Fruit fly (Drosophila melanogaster) whole organism, embryonic: Measurements from ENCODE around the gene Smox.
A peak's percentile ranks its signal among the peaks of the same experiment; 100 is the strongest.

ENCODE experiments used
- CG10543 ChIP-seq: fragments of 200-800 bp; sonication (Bioruptor generic); optimal IDR thresholded peaks from 3 replicates; lab custom pipeline; 2017; ENCODE audit warnings: missing biosample characterization, mild to moderate bottlenecking, missing genetic modification characterization, moderate library complexity
- CG11560 ChIP-seq: fragments of 200-800 bp; sonication (Bioruptor generic); IDR thresholded peaks from 3 replicates; pipeline ENCODE4 v1.3.6; 2022; ENCODE audit warnings: missing biosample characterization, missing genetic modification characterization
- CG11723 ChIP-seq: fragments of 200-800 bp; sonication (Bioruptor generic); optimal IDR thresholded peaks from 2 replicates; lab custom pipeline; 2017; ENCODE audit warnings: missing biosample characterization, mild to moderate bottlenecking, missing genetic modification characterization
- CG12155 ChIP-seq: fragments of 200-800 bp; sonication (Bioruptor generic); optimal IDR thresholded peaks from 3 replicates; lab custom pipeline; 2016; ENCODE audit warnings: missing biosample characterization, missing genetic modification characterization
- CG12659 ChIP-seq: fragments of 200-800 bp; sonication (Bioruptor generic); optimal IDR thresholded peaks from 3 replicates; lab custom pipeline; 2017; ENCODE audit warnings: mild to moderate bottlenecking, missing biosample characterization, missing genetic modification reagents, missing genetic modification characterization
- CG14710 ChIP-seq: fragments of 200-800 bp; sonication (Bioruptor generic); optimal IDR thresholded peaks from 3 replicates; lab custom pipeline; 2019; ENCODE audit warnings: missing biosample characterization, mild to moderate bottlenecking, missing genetic modification characterization, moderate library complexity
- CG16779 ChIP-seq: fragments of 200-800 bp; sonication (Bioruptor generic); IDR thresholded peaks from 2 replicates; pipeline ENCODE4 v1.3.6; 2022; ENCODE audit warnings: missing biosample characterization, missing genetic modification characterization
- CG16815 ChIP-seq: fragments of 200-800 bp; sonication (Bioruptor generic); optimal IDR thresholded peaks from 3 replicates; lab custom pipeline; 2017; ENCODE audit warnings: missing biosample characterization, mild to moderate bottlenecking, missing genetic modification characterization
- CG18619 ChIP-seq: fragments of 200-800 bp; sonication (Bioruptor generic); optimal IDR thresholded peaks from 3 replicates; lab custom pipeline; 2017; ENCODE audit warnings: missing biosample characterization, mild to moderate bottlenecking, missing genetic modification characterization
- CG2116 ChIP-seq: fragments of 200-800 bp; sonication (Bioruptor generic); optimal IDR thresholded peaks from 3 replicates; lab custom pipeline; 2018; ENCODE audit warnings: missing biosample characterization, mild to moderate bottlenecking, missing genetic modification characterization
- CG32767 ChIP-seq: fragments of 200-800 bp; sonication (Bioruptor generic); IDR thresholded peaks from 2 replicates; pipeline ENCODE4 v1.3.6; 2022; ENCODE audit warnings: missing biosample characterization, missing genetic modification characterization
- CG3281 ChIP-seq: fragments of 200-800 bp; sonication (Bioruptor generic); optimal IDR thresholded peaks from 3 replicates; lab custom pipeline; 2017; ENCODE audit warnings: missing biosample characterization, mild to moderate bottlenecking, missing genetic modification characterization
- CG4854 ChIP-seq: fragments of 200-800 bp; sonication (Bioruptor generic); optimal IDR thresholded peaks from 2 replicates; lab custom pipeline; 2016; ENCODE audit warnings: missing biosample characterization, missing genetic modification characterization, inconsistent platforms
- CG7745 ChIP-seq: fragments of 200-800 bp; sonication (Bioruptor generic); optimal IDR thresholded peaks from 2 replicates; lab custom pipeline; 2018; ENCODE audit warnings: missing biosample characterization, mild to moderate bottlenecking, missing genetic modification characterization, moderate library complexity
- CG8478 ChIP-seq: fragments of >200 bp; optimal IDR thresholded peaks from 2 replicates; lab custom pipeline; 2018
- CG8924 ChIP-seq: fragments of 200-800 bp; optimal IDR thresholded peaks from 3 replicates; lab custom pipeline; 2019; ENCODE audit warnings: missing biosample characterization, mild to moderate bottlenecking, missing genetic modification characterization, moderate library complexity
- CG9797 ChIP-seq: fragments of 200-800 bp; sonication (Bioruptor generic); optimal IDR thresholded peaks from 3 replicates; lab custom pipeline; 2018; ENCODE audit warnings: missing biosample characterization, mild to moderate bottlenecking, missing genetic modification characterization
- Deaf1 ChIP-seq: fragments of 200-800 bp; optimal IDR thresholded peaks from 3 replicates; lab custom pipeline; 2019; ENCODE audit warnings: missing biosample characterization, mild to moderate bottlenecking, missing genetic modification characterization, moderate library complexity
- Dip2 ChIP-seq: fragments of 200-800 bp; sonication (Bioruptor generic); IDR thresholded peaks from 2 replicates; pipeline ENCODE4 v1.3.6; 2022; ENCODE audit warnings: missing biosample characterization, missing genetic modification characterization
- H2.0 ChIP-seq: fragments of 200-800 bp; sonication (Bioruptor generic); IDR thresholded peaks from 2 replicates; pipeline ENCODE4 v1.3.6; 2022; ENCODE audit warnings: missing biosample characterization, missing genetic modification characterization
- MBD-R2 ChIP-seq: fragments of 200-800 bp; sonication (Bioruptor generic); IDR thresholded peaks from 2 replicates; pipeline ENCODE4 v1.3.6; 2022; ENCODE audit warnings: missing biosample characterization, missing genetic modification characterization
- Mes4 ChIP-seq: fragments of 200-800 bp; sonication (Bioruptor generic); optimal IDR thresholded peaks from 2 replicates; lab custom pipeline; 2016; ENCODE audit warnings: missing biosample characterization, missing genetic modification characterization
- NFAT ChIP-seq: fragments of 200-800 bp; sonication (Bioruptor generic); IDR thresholded peaks from 2 replicates; pipeline ENCODE4 v1.3.6; 2022; ENCODE audit warnings: missing biosample characterization, missing genetic modification characterization
- Oaz ChIP-seq: fragments of 200-800 bp; sonication (Bioruptor generic); IDR thresholded peaks from 2 replicates; pipeline ENCODE4 v1.3.6; 2022; ENCODE audit warnings: missing biosample characterization, missing genetic modification characterization
- Tbp ChIP-seq: fragments of >200 bp; optimal IDR thresholded peaks from 2 replicates; lab custom pipeline; 2018; ENCODE audit warnings: missing biosample characterization, missing genetic modification characterization
- Trl ChIP-seq, 3 experiments: fragments of >200 bp in 2 of 3; fragments of 200-800 bp in 1 of 3; sonication (Bioruptor generic) in 1 of 3; optimal IDR thresholded peaks; 2 replicates in 1 of 3; 3 replicates in 2 of 3; lab custom pipeline; 2016 to 2017; ENCODE audit warnings: missing biosample characterization in 1 of 3, missing genetic modification characterization in 1 of 3
- Vsx1 ChIP-seq: fragments of 200-800 bp; sonication (Bioruptor generic); optimal IDR thresholded peaks from 2 replicates; lab custom pipeline; 2017; ENCODE audit warnings: missing biosample characterization, mild to moderate bottlenecking, missing genetic modification characterization, missing genetic modification reagents
- Xbp1 ChIP-seq: fragments of 200-800 bp; sonication (Bioruptor generic); optimal IDR thresholded peaks from 3 replicates; lab custom pipeline; 2016; ENCODE audit warnings: missing biosample characterization, mild to moderate bottlenecking, missing genetic modification characterization
- bigmax ChIP-seq: fragments of 200-800 bp; sonication (Bioruptor generic); optimal IDR thresholded peaks from 2 replicates; lab custom pipeline; 2018; ENCODE audit warnings: missing biosample characterization, mild to moderate bottlenecking, missing genetic modification characterization
- bsh ChIP-seq, 2 experiments: fragments of 200-800 bp; sonication (Bioruptor generic); optimal IDR thresholded peaks; 2 replicates each; lab custom pipeline; 2017 to 2018; ENCODE audit warnings: mild to moderate bottlenecking in 2 of 2, missing biosample characterization in 2 of 2, missing genetic modification characterization in 2 of 2, moderate library complexity in 1 of 2
- cg ChIP-seq: fragments of 200-800 bp; sonication (Bioruptor generic); optimal IDR thresholded peaks from 3 replicates; lab custom pipeline; 2019; ENCODE audit warnings: missing biosample characterization, mild to moderate bottlenecking, missing genetic modification characterization, moderate library complexity
- chn ChIP-seq: fragments of 200-800 bp; sonication (Bioruptor generic); optimal IDR thresholded peaks from 2 replicates; lab custom pipeline; 2016; ENCODE audit warnings: missing biosample characterization, missing genetic modification characterization
- ci ChIP-seq: fragments of 200-800 bp; sonication (Bioruptor generic); IDR thresholded peaks from 3 replicates; pipeline ENCODE4 v1.3.6; 2022; ENCODE audit warnings: missing biosample characterization, missing genetic modification characterization
- cwo ChIP-seq: fragments of 200-800 bp; sonication (Bioruptor generic); optimal IDR thresholded peaks from 3 replicates; lab custom pipeline; 2017; ENCODE audit warnings: missing biosample characterization, missing genetic modification characterization, mild to moderate bottlenecking, moderate library complexity, missing genetic modification reagents
- lab ChIP-seq: fragments of 200-800 bp; sonication (Bioruptor generic); optimal IDR thresholded peaks from 3 replicates; lab custom pipeline; 2017; ENCODE audit warnings: missing biosample characterization, missing genetic modification characterization, mild to moderate bottlenecking, moderate library complexity, missing genetic modification reagents
- lilli ChIP-seq: fragments of 200-800 bp; sonication (Bioruptor generic); optimal IDR thresholded peaks from 3 replicates; lab custom pipeline; 2016; ENCODE audit warnings: missing biosample characterization, missing genetic modification characterization
- mirr ChIP-seq: fragments of 200-800 bp; sonication (Bioruptor generic); optimal IDR thresholded peaks from 3 replicates; lab custom pipeline; 2018; ENCODE audit warnings: missing biosample characterization, mild to moderate bottlenecking, missing genetic modification characterization
- org-1 ChIP-seq: fragments of 200-800 bp; sonication (Bioruptor generic); optimal IDR thresholded peaks from 2 replicates; lab custom pipeline; 2017; ENCODE audit warnings: missing biosample characterization, missing genetic modification characterization
- prd ChIP-seq, 3 experiments: fragments of >200 bp in 2 of 3; fragments of 200-800 bp in 1 of 3; sonication (Bioruptor generic) in 1 of 3; optimal IDR thresholded peaks in 2 of 3; IDR thresholded peaks in 1 of 3; 2 replicates in 2 of 3; 3 replicates in 1 of 3; pipeline versions ENCODE4 v1.3.6 to Lab custom; 2017 to 2022; ENCODE audit warnings: missing biosample characterization in 1 of 3, missing genetic modification characterization in 1 of 3
- pros ChIP-seq: fragments of 200-800 bp; sonication (Bioruptor generic); optimal IDR thresholded peaks from 3 replicates; lab custom pipeline; 2019; ENCODE audit warnings: missing biosample characterization, mild to moderate bottlenecking, missing genetic modification characterization, moderate library complexity
- row ChIP-seq: fragments of 200-800 bp; sonication (Bioruptor generic); IDR thresholded peaks from 3 replicates; pipeline ENCODE4 v1.3.6; 2022; ENCODE audit warnings: missing biosample characterization, missing genetic modification characterization
- sd ChIP-seq: fragments of 200-800 bp; sonication (Bioruptor generic); optimal IDR thresholded peaks from 3 replicates; lab custom pipeline; 2018; ENCODE audit warnings: missing biosample characterization, mild to moderate bottlenecking, missing genetic modification characterization, moderate library complexity
- sens ChIP-seq: fragments of 200-800 bp; sonication (Bioruptor generic); peaks from one replicate; lab custom pipeline; 2016; ENCODE audit warnings: missing biosample characterization, missing genetic modification characterization
- slou ChIP-seq: fragments of 200-800 bp; sonication (Bioruptor generic); optimal IDR thresholded peaks from 3 replicates; lab custom pipeline; 2016; ENCODE audit warnings: missing biosample characterization, missing genetic modification characterization
- slp2 ChIP-seq: fragments of 200-800 bp; sonication (Bioruptor generic); optimal IDR thresholded peaks from 2 replicates; lab custom pipeline; 2016; ENCODE audit warnings: missing biosample characterization, missing genetic modification characterization

Gene Smox

dm6 chrX:8141353-8142066 lies 569 bp downstream of the Smox start (continued):
- TF ChIP-seq cwo (GFP tag; lab: Kevin White, UChicago) (peak; percentile 39), CG7745 (no peak), CG11723 (GFP tag; lab: Kevin White, UChicago) (no peak), Xbp1 (peak; percentile 16), pros (GFP tag; lab: Kevin White, UChicago) (peak; percentile 66), Deaf1 (tag; lab: Kevin White, UChicago) (peak; percentile 90), CG16815 (GFP tag; lab: Kevin White, UChicago) (no peak), row (GFP tag; lab: Robert Waterston, UW) (0 out of 3 replicates have a peak, but pooled peaks have one; percentile 24), NFAT (GFP tag; lab: Robert Waterston, UW) (peak; percentile 35; the same call in 1 of the 2 replicates), Trl (optimal IDR thresholded peaks at IDR 0.05; lab: Kevin White, UChicago) (no peak), Trl (GFP tag; optimal IDR thresholded peaks at IDR 0.05; lab: Kevin White, UChicago) (peak; percentile 4), CG3281 (GFP tag; lab: Kevin White, UChicago) (peak; percentile 31), CG12659 (GFP tag; lab: Kevin White, UChicago) (no peak), H2.0 (GFP tag; lab: Robert Waterston, UW) (no peak), CG8924 (tag; lab: Kevin White, UChicago) (peak; percentile 4), chn (GFP tag; lab: Kevin White, UChicago) (peak; percentile 27), CG11560 (no peak), slou (GFP tag; lab: Kevin White, UChicago) (no peak), CG9797 (no peak), CG4854 (no peak), lab (GFP tag; lab: Kevin White, UChicago) (peak; percentile 60), bsh (GFP tag; optimal IDR thresholded peaks at IDR 0.05; lab: Kevin White, UChicago) (peak in 1 of 2 experiments; percentile 4), CG8478 (lab: Kevin White, UChicago) (peak; percentile 84), sd (tag; lab: Kevin White, UChicago) (peak; percentile 87), CG14710 (no peak), CG16779 (no peak), sens (GFP tag; lab: Kevin White, UChicago) (peak; percentile 92), CG12155 (GFP tag; lab: Kevin White, UChicago) (peak; percentile 8), ci (0 out of 3 replicates have a peak, but pooled peaks have one; percentile 48), CG2116 (GFP tag; lab: Kevin White, UChicago) (no peak), MBD-R2 (GFP tag; lab: Robert Waterston, UW) (no peak), Dip2 (no peak), bigmax (GFP tag; lab: Kevin White, UChicago) (no peak), Tbp (GFP tag; lab: Kevin White, UChicago) (no peak), Mes4 (GFP tag; lab: Kevin White, UChicago) (no peak), org-1 (GFP tag; lab: Kevin White, UChicago) (peak; percentile 39), Vsx1 (GFP tag; lab: Kevin White, UChicago) (no peak), slp2 (GFP tag; lab: Kevin White, UChicago) (no peak), mirr (peak; percentile 3), lilli (GFP tag; lab: Kevin White, UChicago) (peak; percentile 67), prd (optimal IDR thresholded peaks at IDR 0.05; lab: Kevin White, UChicago) (no peak), prd (GFP tag; IDR thresholded peaks at IDR 0.05; lab: Robert Waterston, UW) (peak; percentile 44; the same call in 1 of the 3 replicates), CG32767 (peak; percentile 83), cg (GFP tag; lab: Kevin White, UChicago) (peak; percentile 99), CG18619 (GFP tag; lab: Kevin White, UChicago) (peak; percentile 36), CG10543 (GFP tag; lab: Kevin White, UChicago) (peak; percentile 87), Oaz (GFP tag; lab: Robert Waterston, UW) (no peak)
